Worm (Caenorhabditis elegans): ENCODE data around the gene phy-3.

Gene phy-3

DNA sequence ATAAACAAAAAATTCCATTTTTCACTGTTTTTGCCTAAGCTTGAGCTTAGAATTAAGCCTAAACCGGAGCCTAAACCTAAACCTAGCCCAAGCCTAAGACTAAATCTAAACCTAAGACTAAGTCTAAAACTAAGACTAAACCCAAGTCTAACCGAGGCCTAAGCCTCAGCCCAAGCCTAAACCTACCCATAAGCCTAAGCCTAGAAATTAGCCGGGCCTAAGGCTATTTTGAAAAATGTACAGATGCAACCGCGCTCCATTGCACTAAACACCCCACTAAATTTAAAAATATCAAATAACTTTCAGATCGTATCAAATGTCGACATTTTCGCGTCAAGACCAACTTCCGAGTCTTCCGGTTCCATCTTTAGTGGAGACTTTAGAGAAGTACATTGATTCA, 17.7 kb upstream of the phy-3 start, which contains the start of gene T20B3.1:
Gene T20B3.1, plus strand, starts transcription at position 301 of the 400 bp plus-strand sequence.
- no peak for TF ChIP-seq W03F9.2 (tag; optimal IDR thresholded peaks at IDR 0.05)
- TF ChIP-seq dao-5 (tag; optimal IDR thresholded peaks at IDR 0.05), result no peak
- TF ChIP-seq him-1 (tag; optimal IDR thresholded peaks at IDR 0.05), result no peak

DNA sequence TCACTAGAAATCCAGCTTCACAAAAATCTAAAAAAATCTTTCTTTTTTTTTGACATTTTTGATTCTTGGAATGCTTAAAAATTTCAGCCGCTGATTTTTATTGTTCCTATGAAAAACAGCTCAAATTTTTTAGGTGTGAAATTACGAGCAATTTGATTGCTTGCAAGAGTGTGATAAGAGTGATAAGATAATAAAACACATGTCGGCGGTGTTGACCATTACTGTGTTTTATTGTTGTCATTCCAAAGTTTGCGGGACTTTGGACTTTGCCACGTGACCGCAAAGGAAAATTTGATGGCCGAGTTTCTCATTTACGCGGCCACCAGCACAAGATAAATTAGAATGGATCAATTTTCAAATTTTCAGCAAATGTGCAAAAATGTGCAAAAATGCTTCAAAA, 16.3 kb upstream of the phy-3 start:
- no peak for TF ChIP-seq dao-5 (tag; optimal IDR thresholded peaks at IDR 0.05)
- TF ChIP-seq him-1 (tag; optimal IDR thresholded peaks at IDR 0.05), result no peak
- no peak for TF ChIP-seq W03F9.2 (tag; optimal IDR thresholded peaks at IDR 0.05)

ce11 chrV:16821270-16821737, 11.7 kb upstream of the phy-3 start, which contains the start of gene T20B3.14:
Gene T20B3.14 (minus strand): TSS chrV:16821320.
- TF ChIP-seq him-1 (tag; optimal IDR thresholded peaks at IDR 0.05), result no peak
- no peak for TF ChIP-seq W03F9.2 (tag; optimal IDR thresholded peaks at IDR 0.05)
- no peak for TF ChIP-seq dao-5 (tag; optimal IDR thresholded peaks at IDR 0.05)

DNA sequence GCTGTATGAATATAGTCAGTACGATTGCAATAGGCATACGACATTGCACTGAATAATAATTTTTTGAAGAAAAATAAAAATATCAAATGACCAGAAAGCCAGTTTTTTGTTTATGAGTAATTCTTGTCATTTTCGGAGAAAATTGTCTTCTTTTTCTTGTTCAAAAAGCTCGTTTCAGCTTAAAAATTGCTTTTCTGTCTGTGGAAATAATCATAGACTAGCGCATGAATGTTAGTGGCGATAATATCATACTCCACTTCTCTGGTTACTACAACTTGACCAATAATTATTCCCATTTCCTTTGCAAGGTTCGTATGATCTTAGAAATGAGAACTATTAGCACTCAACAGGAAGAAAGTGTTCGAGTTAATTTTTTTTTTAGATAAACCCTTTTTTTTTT, 5.5 kb upstream of the phy-3 start, which contains the start of gene srh-216:
Gene srh-216, minus strand, starts transcription at position 101 of the 400 bp plus-strand sequence.
- TF ChIP-seq W03F9.2 (tag; optimal IDR thresholded peaks at IDR 0.05), result no peak
- TF ChIP-seq him-1 (tag; optimal IDR thresholded peaks at IDR 0.05), result no peak
- no peak for TF ChIP-seq dao-5 (tag; optimal IDR thresholded peaks at IDR 0.05)

ce11 chrV:16829396-16829795, 3.6 kb upstream of the phy-3 start, which contains the start of gene srh-214:
Gene srh-214 (minus strand): TSS chrV:16829755.
- TF ChIP-seq dao-5 (tag; optimal IDR thresholded peaks at IDR 0.05) (no peak), W03F9.2 (tag; optimal IDR thresholded peaks at IDR 0.05) (no peak), him-1 (tag; optimal IDR thresholded peaks at IDR 0.05) (no peak)

ce11 chrV:16831310-16831709, 1.7 kb upstream of the phy-3 start:
- TF ChIP-seq W03F9.2 (tag; optimal IDR thresholded peaks at IDR 0.05) (no peak), dao-5 (tag; optimal IDR thresholded peaks at IDR 0.05) (no peak), him-1 (tag; optimal IDR thresholded peaks at IDR 0.05) (no peak)

ce11 chrV:16831921-16832320, 1.0 kb upstream of the phy-3 start, which contains the start of gene srh-215:
Gene srh-215 (minus strand): TSS chrV:16832021.
- TF ChIP-seq W03F9.2 (tag; optimal IDR thresholded peaks at IDR 0.05) (no peak), him-1 (tag; optimal IDR thresholded peaks at IDR 0.05) (no peak), dao-5 (tag; optimal IDR thresholded peaks at IDR 0.05) (no peak)

- TF ChIP-seq him-1 (tag; optimal IDR thresholded peaks at IDR 0.05), result no peak
- no peak for TF ChIP-seq W03F9.2 (tag; optimal IDR thresholded peaks at IDR 0.05)
- no peak for TF ChIP-seq dao-5 (tag; optimal IDR thresholded peaks at IDR 0.05)
Observed at ce11 chrV:16833672-16834071, 707 bp downstream of the phy-3 start.

- TF ChIP-seq dao-5 (tag; optimal IDR thresholded peaks at IDR 0.05), result no peak
Observed at ce11 chrV:16834989-16835388, 2.0 kb downstream of the phy-3 start, which contains the start of gene tni-3. Gene tni-3 (minus strand): TSS chrV:16835128.

DNA sequence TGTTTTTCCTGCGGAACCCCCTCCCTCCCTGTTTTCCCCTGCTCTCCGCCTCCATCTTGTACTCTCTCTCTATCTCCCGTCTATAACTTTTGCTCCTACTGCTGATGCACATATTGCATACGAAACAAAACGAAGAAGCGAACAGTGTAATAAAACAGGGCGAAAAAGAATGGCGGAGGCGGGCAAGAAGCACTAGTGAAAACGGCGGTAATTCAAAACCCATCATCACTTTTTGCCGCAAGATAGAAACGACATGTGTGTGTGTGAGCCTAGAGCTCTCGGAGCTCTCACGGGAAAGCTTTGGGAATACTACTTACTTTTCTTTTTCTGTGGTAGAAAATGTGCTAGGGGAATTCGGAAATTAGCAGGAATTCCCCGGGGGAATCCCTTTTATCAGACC, 3.1 kb downstream of the phy-3 start:
- TF ChIP-seq dao-5 (tag; optimal IDR thresholded peaks at IDR 0.05) (no peak), him-1 (tag; optimal IDR thresholded peaks at IDR 0.05) (no peak), W03F9.2 (tag; optimal IDR thresholded peaks at IDR 0.05) (no peak)

DNA sequence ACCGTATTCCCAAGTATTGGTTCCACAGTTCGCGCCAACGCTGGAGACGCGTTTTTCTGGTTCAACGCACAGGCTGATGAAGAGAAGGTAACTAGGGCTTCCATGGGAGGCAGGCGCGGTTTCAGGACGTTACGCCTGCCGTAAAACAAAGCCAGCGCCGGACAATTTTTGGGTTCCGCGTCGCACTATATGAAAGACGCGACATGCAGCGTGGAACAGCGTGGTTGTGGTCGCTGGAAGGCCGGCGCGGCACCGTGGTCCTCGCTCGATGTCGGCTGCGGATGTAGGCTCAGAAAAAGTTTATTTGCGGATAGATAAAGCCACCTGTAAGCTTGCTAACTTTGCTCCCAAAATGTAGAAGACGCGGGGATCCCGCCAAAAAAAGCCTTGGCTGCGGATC, 5.5 kb downstream of the phy-3 start:
- TF ChIP-seq W03F9.2 (tag; optimal IDR thresholded peaks at IDR 0.05), result no peak

- TF ChIP-seq him-1 (tag; optimal IDR thresholded peaks at IDR 0.05), result no peak
- no peak for TF ChIP-seq dao-5 (tag; optimal IDR thresholded peaks at IDR 0.05)
- no peak for TF ChIP-seq W03F9.2 (tag; optimal IDR thresholded peaks at IDR 0.05)
Observed at ce11 chrV:16840283-16840682, 7.3 kb downstream of the phy-3 start.

- TF ChIP-seq W03F9.2 (tag; optimal IDR thresholded peaks at IDR 0.05) (no peak), him-1 (tag; optimal IDR thresholded peaks at IDR 0.05) (no peak), dao-5 (tag; optimal IDR thresholded peaks at IDR 0.05) (no peak)
Observed at ce11 chrV:16840961-16841360, 8.0 kb downstream of the phy-3 start, which contains the start of gene clec-40. Gene clec-40 (minus strand): TSS chrV:16841061.

- TF ChIP-seq him-1 (tag; optimal IDR thresholded peaks at IDR 0.05) (no peak), dao-5 (tag; optimal IDR thresholded peaks at IDR 0.05) (no peak)
Observed at ce11 chrV:16842941-16843340, 10.0 kb downstream of the phy-3 start, which contains the start of gene clec-25. Gene clec-25 (plus strand): TSS chrV:16843241.

DNA sequence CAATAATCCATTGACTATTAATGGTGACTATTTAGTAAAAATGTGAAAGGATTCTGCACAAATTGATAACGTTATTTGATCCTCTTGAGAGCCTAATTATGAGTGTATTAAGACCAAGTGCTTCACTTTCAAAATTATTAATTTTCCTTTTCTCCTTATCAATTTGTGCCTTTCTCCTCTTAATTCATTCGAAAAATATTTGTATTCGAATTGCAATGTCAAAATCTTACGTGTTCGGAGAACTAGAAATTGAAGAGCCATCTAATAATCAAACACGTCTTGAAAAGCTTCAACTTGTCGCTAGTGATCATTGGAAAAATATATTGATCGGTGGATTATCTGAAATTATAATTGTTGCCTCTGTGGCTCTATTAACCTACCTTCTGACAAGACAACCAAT, 15.5 kb downstream of the phy-3 start, which contains the start of the genes clec-36 and clec-26:
Gene clec-36, minus strand, starts transcription at position 101 of the 400 bp plus-strand sequence.
Gene clec-26, plus strand, starts transcription at position 114 of the 400 bp plus-strand sequence.
- TF ChIP-seq dao-5 (tag; optimal IDR thresholded peaks at IDR 0.05) (no peak), him-1 (tag; optimal IDR thresholded peaks at IDR 0.05) (no peak), W03F9.2 (tag; optimal IDR thresholded peaks at IDR 0.05) (no peak)

All from whole organism, L4/young adult.